Fruit fly (Drosophila melanogaster) whole organism, adult: ENCODE data around the gene Ptp61F.

ENCODE experiments used
- CG11617 ChIP-seq: fragments of 200-800 bp; sonication (Bioruptor generic); optimal IDR thresholded peaks from 2 replicates; lab custom pipeline; 2017; ENCODE audit warnings: mild to moderate bottlenecking, missing biosample characterization, missing genetic modification reagents, missing genetic modification characterization
- CG12768 ChIP-seq: fragments of 200-800 bp; sonication (Bioruptor generic); optimal IDR thresholded peaks from 2 replicates; lab custom pipeline; 2017; ENCODE audit warnings: missing biosample characterization, missing genetic modification characterization, mild to moderate bottlenecking, moderate library complexity, missing genetic modification reagents
- CG14711 ChIP-seq: fragments of 200-800 bp; sonication (Bioruptor generic); optimal IDR thresholded peaks from 2 replicates; lab custom pipeline; 2018; ENCODE audit warnings: missing biosample characterization, mild to moderate bottlenecking, missing genetic modification characterization, moderate library complexity
- CG1620 ChIP-seq: fragments of 200-800 bp; sonication (Bioruptor generic); optimal IDR thresholded peaks from 2 replicates; lab custom pipeline; 2016; ENCODE audit warnings: missing biosample characterization, missing genetic modification characterization
- CG33017 ChIP-seq: fragments of 200-800 bp; sonication (Bioruptor generic); optimal IDR thresholded peaks from 2 replicates; lab custom pipeline; 2018; ENCODE audit warnings: missing biosample characterization, mild to moderate bottlenecking, missing genetic modification characterization, moderate library complexity
- CG5204 ChIP-seq: fragments of 200-800 bp; sonication (Bioruptor generic); optimal IDR thresholded peaks from 2 replicates; lab custom pipeline; 2016; ENCODE audit warnings: missing biosample characterization, missing genetic modification characterization
- CG7045 ChIP-seq: fragments of 200-800 bp; sonication (Bioruptor generic); optimal IDR thresholded peaks from 2 replicates; lab custom pipeline; 2017; ENCODE audit warnings: missing biosample characterization, mild to moderate bottlenecking, missing genetic modification characterization
- CG7101 ChIP-seq: fragments of 200-800 bp; sonication (Bioruptor generic); optimal IDR thresholded peaks from 2 replicates; lab custom pipeline; 2018; ENCODE audit warnings: missing biosample characterization, mild to moderate bottlenecking, missing genetic modification characterization, moderate library complexity
- Clk ChIP-seq: fragments of 200-800 bp; sonication (Bioruptor generic); optimal IDR thresholded peaks from 2 replicates; lab custom pipeline; 2017; ENCODE audit warnings: missing biosample characterization, missing genetic modification characterization
- Crg-1 ChIP-seq: fragments of 200-800 bp; sonication (Bioruptor generic); optimal IDR thresholded peaks from 2 replicates; lab custom pipeline; 2016; ENCODE audit warnings: missing biosample characterization, missing genetic modification characterization
- Hr96 ChIP-seq: fragments of 200-800 bp; sonication (Bioruptor generic); optimal IDR thresholded peaks from 2 replicates; lab custom pipeline; 2016; ENCODE audit warnings: missing biosample characterization, missing genetic modification characterization
- Mnt ChIP-seq: fragments of 200-800 bp; sonication (Bioruptor generic); optimal IDR thresholded peaks from 2 replicates; lab custom pipeline; 2016; ENCODE audit warnings: missing biosample characterization, mild to moderate bottlenecking, missing genetic modification characterization
- bab1 ChIP-seq: fragments of 200-800 bp; sonication (Bioruptor generic); optimal IDR thresholded peaks from 3 replicates; lab custom pipeline; 2019; ENCODE audit warnings: missing biosample characterization, mild to moderate bottlenecking, missing genetic modification characterization, moderate library complexity
- cic ChIP-seq: fragments of 200-800 bp; sonication (Bioruptor generic); optimal IDR thresholded peaks from 2 replicates; lab custom pipeline; 2017; ENCODE audit warnings: missing biosample characterization, mild to moderate bottlenecking, missing genetic modification characterization, moderate library complexity
- cnc ChIP-seq, 2 experiments: fragments of >200 bp; optimal IDR thresholded peaks; 2 replicates each; lab custom pipeline; 2017
- kay ChIP-seq: fragments of 200-800 bp; sonication (Bioruptor generic); peaks from one replicate; lab custom pipeline; 2016; ENCODE audit warnings: missing biosample characterization, missing genetic modification characterization, borderline replicate concordance
- ovo ChIP-seq: fragments of 200-800 bp; sonication (Bioruptor generic); optimal IDR thresholded peaks from 2 replicates; lab custom pipeline; 2016; ENCODE audit warnings: missing biosample characterization, missing genetic modification characterization
- pad ChIP-seq: fragments of 200-800 bp; sonication (Bioruptor generic); optimal IDR thresholded peaks from 3 replicates; lab custom pipeline; 2017; ENCODE audit warnings: missing biosample characterization, missing genetic modification characterization, mild to moderate bottlenecking, moderate library complexity, missing genetic modification reagents
- tj ChIP-seq: fragments of 200-800 bp; sonication (Bioruptor generic); optimal IDR thresholded peaks from 3 replicates; lab custom pipeline; 2017; ENCODE audit warnings: missing biosample characterization, mild to moderate bottlenecking, missing genetic modification characterization, moderate library complexity
- toe ChIP-seq: fragments of 200-800 bp; sonication (Bioruptor generic); optimal IDR thresholded peaks from 2 replicates; lab custom pipeline; 2016; ENCODE audit warnings: missing biosample characterization, missing genetic modification characterization

Ptp61F gene

dm6 chr3L:1463547-1463946 lies 11.5 kb downstream of the Ptp61F start, which contains the start of gene rho:
rho (plus strand) TSS chr3L:1463811.
- no peak for TF ChIP-seq CG7045 (GFP tag; lab: Kevin White, UChicago)
- TF ChIP-seq CG12768 (GFP tag; lab: Kevin White, UChicago): no peak
- peak; percentile 23 for TF ChIP-seq Mnt (GFP tag; lab: Kevin White, UChicago)
- no peak for TF ChIP-seq cic
- TF ChIP-seq CG33017 (tag; lab: Kevin White, UChicago): no peak
- TF ChIP-seq bab1: peak; percentile 36
- no peak for TF ChIP-seq CG11617 (GFP tag; lab: Kevin White, UChicago)
- no peak for TF ChIP-seq CG1620
- TF ChIP-seq toe (GFP tag; lab: Kevin White, UChicago): no peak
- no peak for TF ChIP-seq pad (GFP tag; lab: Kevin White, UChicago)

- TF ChIP-seq CG12768 (GFP tag; lab: Kevin White, UChicago) (no peak), Clk (no peak), Hr96 (no peak), toe (GFP tag; lab: Kevin White, UChicago) (no peak), Crg-1 (no peak), CG7101 (no peak), ovo (GFP tag; lab: Kevin White, UChicago) (no peak), bab1 (no peak), cnc (optimal IDR thresholded peaks at IDR 0.05; lab: Kevin White, UChicago) (no peak), kay (GFP tag; lab: Kevin White, UChicago) (no peak), CG5204 (GFP tag; lab: Kevin White, UChicago) (no peak), CG7045 (GFP tag; lab: Kevin White, UChicago) (no peak), pad (GFP tag; lab: Kevin White, UChicago) (no peak), CG33017 (tag; lab: Kevin White, UChicago) (no peak)
These were observed 13.2 kb downstream of the Ptp61F start for dm6 chr3L:1461831-1462230.

- no peak for TF ChIP-seq CG7045 (GFP tag; lab: Kevin White, UChicago)
- TF ChIP-seq Hr96: no peak
- no peak for TF ChIP-seq tj (GFP tag; lab: Kevin White, UChicago)
- no peak for TF ChIP-seq CG5204 (GFP tag; lab: Kevin White, UChicago)
- no peak for TF ChIP-seq CG1620
- no peak for TF ChIP-seq toe (GFP tag; lab: Kevin White, UChicago)
- no peak for TF ChIP-seq CG14711
- no peak for TF ChIP-seq ovo (GFP tag; lab: Kevin White, UChicago)
- no peak for TF ChIP-seq CG7101
- no peak for TF ChIP-seq cic
- TF ChIP-seq kay (GFP tag; lab: Kevin White, UChicago): no peak
- TF ChIP-seq bab1: no peak
- no peak for TF ChIP-seq pad (GFP tag; lab: Kevin White, UChicago)
- no peak for TF ChIP-seq CG12768 (GFP tag; lab: Kevin White, UChicago)
- no peak for TF ChIP-seq Clk
- TF ChIP-seq CG33017 (tag; lab: Kevin White, UChicago): no peak
- TF ChIP-seq cnc (optimal IDR thresholded peaks at IDR 0.05; lab: Kevin White, UChicago): no peak
- no peak for TF ChIP-seq CG11617 (GFP tag; lab: Kevin White, UChicago)
- no peak for TF ChIP-seq Crg-1
- TF ChIP-seq Mnt (GFP tag; lab: Kevin White, UChicago): no peak
These were observed 16.9 kb downstream of the Ptp61F start for dm6 chr3L:1457998-1458728.

- TF ChIP-seq tj (GFP tag; lab: Kevin White, UChicago) (peak; percentile 59), pad (GFP tag; lab: Kevin White, UChicago) (no peak), ovo (GFP tag; lab: Kevin White, UChicago) (no peak), Crg-1 (no peak), CG11617 (GFP tag; lab: Kevin White, UChicago) (no peak), CG7101 (no peak)
These were observed 17.8 kb downstream of the Ptp61F start for dm6 chr3L:1457281-1457680.

- TF ChIP-seq toe (GFP tag; lab: Kevin White, UChicago) (no peak), cnc (optimal IDR thresholded peaks at IDR 0.05; lab: Kevin White, UChicago) (no peak), CG14711 (no peak), cic (no peak), Mnt (GFP tag; lab: Kevin White, UChicago) (no peak), tj (GFP tag; lab: Kevin White, UChicago) (no peak)
These were observed 24.1 kb downstream of the Ptp61F start for dm6 chr3L:1450940-1451339.

- TF ChIP-seq CG11617 (GFP tag; lab: Kevin White, UChicago): no peak
- TF ChIP-seq tj (GFP tag; lab: Kevin White, UChicago): no peak
- no peak for TF ChIP-seq CG1620
- no peak for TF ChIP-seq CG5204 (GFP tag; lab: Kevin White, UChicago)
- no peak for TF ChIP-seq cic
- no peak for TF ChIP-seq cnc (optimal IDR thresholded peaks at IDR 0.05; lab: Kevin White, UChicago)
- TF ChIP-seq Crg-1: no peak
- TF ChIP-seq CG7045 (GFP tag; lab: Kevin White, UChicago): no peak
- no peak for TF ChIP-seq CG12768 (GFP tag; lab: Kevin White, UChicago)
- TF ChIP-seq kay (GFP tag; lab: Kevin White, UChicago): no peak
- no peak for TF ChIP-seq pad (GFP tag; lab: Kevin White, UChicago)
- TF ChIP-seq toe (GFP tag; lab: Kevin White, UChicago): no peak
- TF ChIP-seq Mnt (GFP tag; lab: Kevin White, UChicago): no peak
- no peak for TF ChIP-seq ovo (GFP tag; lab: Kevin White, UChicago)
- TF ChIP-seq CG14711: no peak
- no peak for TF ChIP-seq Hr96
- no peak for TF ChIP-seq CG33017 (tag; lab: Kevin White, UChicago)
These were observed 27.1 kb downstream of the Ptp61F start for dm6 chr3L:1447803-1448517.
